Worm (Caenorhabditis elegans): ENCODE data around the gene fbxa-147.

- TF ChIP-seq ces-1 (GFP tag; optimal IDR thresholded peaks at IDR 0.05) (no peak), ama-1 (optimal IDR thresholded peaks at IDR 0.05) (no peak), unc-62 (GFP tag; optimal IDR thresholded peaks at IDR 0.05) (no peak)
Measured at ce11 chrV:14711077-14711476, 5.2 kb upstream of the fbxa-147 start, which contains the start of gene ssp-33.
